Worm (Caenorhabditis elegans) whole organism, late embryonic: ENCODE data around the gene str-238.

ENCODE experiments used
- C38D4.7 ChIP-seq: fragments of 200-800 bp; sonication (Bioruptor generic); optimal IDR thresholded peaks from 2 replicates; lab custom pipeline; 2018; ENCODE audit warnings: mild to moderate bottlenecking, missing genetic modification characterization, moderate library complexity, missing compliant biosample characterization
- F13H6.1 ChIP-seq: sonication (generic microtip); optimal IDR thresholded peaks from 2 replicates; lab custom pipeline; 2016; ENCODE audit warnings: missing genetic modification characterization, missing compliant biosample characterization
- K02D7.2 ChIP-seq: sonication (generic microtip); optimal IDR thresholded peaks from 2 replicates; lab custom pipeline; 2017; ENCODE audit warnings: mild to moderate bottlenecking, missing genetic modification characterization, missing compliant biosample characterization
- K09A11.1 ChIP-seq: sonication (generic microtip); optimal IDR thresholded peaks from 2 replicates; lab custom pipeline; 2017; ENCODE audit warnings: antibody characterized with exemption, mild to moderate bottlenecking, missing genetic modification characterization, missing compliant biosample characterization; ENCODE audit not compliant: insufficient read depth
- Y22D7AL.16 ChIP-seq: sonication (generic microtip); optimal IDR thresholded peaks from 2 replicates; lab custom pipeline; 2016; ENCODE audit warnings: missing genetic modification characterization, missing compliant biosample characterization
- ahr-1 ChIP-seq: sonication (generic microtip); optimal IDR thresholded peaks from 2 replicates; lab custom pipeline; 2016; ENCODE audit warnings: missing genetic modification characterization, missing compliant biosample characterization
- ceh-18 ChIP-seq: sonication (generic microtip); optimal IDR thresholded peaks from 2 replicates; lab custom pipeline; 2016; ENCODE audit warnings: missing genetic modification characterization, missing compliant biosample characterization
- ceh-19 ChIP-seq: fragments of 200-800 bp; sonication (Bioruptor generic); optimal IDR thresholded peaks from 2 replicates; lab custom pipeline; 2018; ENCODE audit warnings: mild to moderate bottlenecking, missing genetic modification characterization, missing compliant biosample characterization
- ceh-24 ChIP-seq: sonication (generic microtip); optimal IDR thresholded peaks from 2 replicates; lab custom pipeline; 2016; ENCODE audit warnings: mild to moderate bottlenecking, missing genetic modification characterization, missing compliant biosample characterization
- ceh-31 ChIP-seq: sonication (generic microtip); optimal IDR thresholded peaks from 2 replicates; lab custom pipeline; 2016; ENCODE audit warnings: missing genetic modification characterization, missing compliant biosample characterization
- ceh-34 ChIP-seq: sonication (generic microtip); optimal IDR thresholded peaks from 2 replicates; lab custom pipeline; 2016; ENCODE audit warnings: mild to moderate bottlenecking, missing genetic modification characterization, missing compliant biosample characterization
- ceh-45 ChIP-seq: fragments of 200-800 bp; sonication (Bioruptor generic); IDR thresholded peaks from 2 replicates; pipeline ENCODE4 v1.3.6; 2022; ENCODE audit warnings: missing genetic modification reagents, missing genetic modification characterization, missing compliant biosample characterization
- ceh-48 ChIP-seq: sonication (generic microtip); optimal IDR thresholded peaks from 2 replicates; lab custom pipeline; 2016; ENCODE audit warnings: missing genetic modification characterization, inconsistent platforms, missing compliant biosample characterization
- ceh-6 ChIP-seq: fragments of 200-800 bp; sonication (Bioruptor generic); optimal IDR thresholded peaks from 2 replicates; lab custom pipeline; 2018; ENCODE audit warnings: mild to moderate bottlenecking, missing genetic modification characterization, missing compliant biosample characterization
- ceh-9 ChIP-seq: sonication (generic microtip); optimal IDR thresholded peaks from 2 replicates; lab custom pipeline; 2016; ENCODE audit warnings: mild to moderate bottlenecking, missing genetic modification characterization, inconsistent platforms, missing compliant biosample characterization
- che-1 ChIP-seq: sonication (generic microtip); optimal IDR thresholded peaks from 2 replicates; lab custom pipeline; 2016; ENCODE audit warnings: mild to moderate bottlenecking, missing genetic modification characterization, missing compliant biosample characterization
- dmd-4 ChIP-seq: sonication (generic microtip); optimal IDR thresholded peaks from 2 replicates; lab custom pipeline; 2016; ENCODE audit warnings: borderline replicate concordance, missing genetic modification characterization, missing compliant biosample characterization
- dve-1 ChIP-seq: sonication (generic microtip); optimal IDR thresholded peaks from 2 replicates; lab custom pipeline; 2017; ENCODE audit warnings: antibody characterized with exemption, mild to moderate bottlenecking, missing genetic modification characterization, missing compliant biosample characterization
- elt-4 ChIP-seq: sonication (generic microtip); optimal IDR thresholded peaks from 2 replicates; lab custom pipeline; 2016; ENCODE audit warnings: missing genetic modification characterization, missing compliant biosample characterization
- fax-1 ChIP-seq: sonication (generic microtip); optimal IDR thresholded peaks from 2 replicates; lab custom pipeline; 2016; ENCODE audit warnings: missing genotype, missing genetic modification characterization, missing compliant biosample characterization
- fkh-6 ChIP-seq: sonication (generic microtip); optimal IDR thresholded peaks from 2 replicates; lab custom pipeline; 2016; ENCODE audit warnings: missing genetic modification characterization, missing compliant biosample characterization
- gmeb-2 ChIP-seq: sonication (generic microtip); optimal IDR thresholded peaks from 2 replicates; lab custom pipeline; 2016; ENCODE audit warnings: missing genetic modification characterization, inconsistent platforms, missing compliant biosample characterization
- hlh-15 ChIP-seq: sonication (generic microtip); optimal IDR thresholded peaks from 2 replicates; lab custom pipeline; 2016; ENCODE audit warnings: missing genetic modification characterization, missing compliant biosample characterization
- hlh-6 ChIP-seq: sonication (generic microtip); optimal IDR thresholded peaks from 2 replicates; lab custom pipeline; 2016; ENCODE audit warnings: missing genotype, missing genetic modification characterization, missing compliant biosample characterization
- lim-6 ChIP-seq: sonication (generic microtip); optimal IDR thresholded peaks from 2 replicates; lab custom pipeline; 2016; ENCODE audit warnings: missing genetic modification characterization, missing compliant biosample characterization
- lin-11 ChIP-seq: fragments of 200-800 bp; sonication (Bioruptor generic); optimal IDR thresholded peaks from 2 replicates; lab custom pipeline; 2018; ENCODE audit warnings: mild to moderate bottlenecking, missing genetic modification characterization, missing compliant biosample characterization
- madf-2 ChIP-seq: sonication (generic microtip); optimal IDR thresholded peaks from 2 replicates; lab custom pipeline; 2017; ENCODE audit warnings: missing genetic modification characterization, missing compliant biosample characterization
- nfya-1 ChIP-seq: sonication (generic microtip); optimal IDR thresholded peaks from 2 replicates; lab custom pipeline; 2017; ENCODE audit warnings: missing genetic modification characterization, mild to moderate bottlenecking, missing compliant biosample characterization, antibody characterized with exemption, moderate library complexity
- nhr-11 ChIP-seq: fragments of 150-350 bp; optimal IDR thresholded peaks from 2 replicates; lab custom pipeline; 2014; ENCODE audit warnings: missing biosample characterization, missing genetic modification characterization
- npax-4 ChIP-seq: sonication (generic microtip); optimal IDR thresholded peaks from 2 replicates; lab custom pipeline; 2016; ENCODE audit warnings: missing genetic modification characterization, missing compliant biosample characterization
- pat-9 ChIP-seq: fragments of 200-800 bp; sonication (Bioruptor generic); optimal IDR thresholded peaks from 2 replicates; lab custom pipeline; 2018; ENCODE audit warnings: mild to moderate bottlenecking, missing genetic modification characterization, moderate library complexity, missing compliant biosample characterization
- pros-1 ChIP-seq: fragments of 150-350 bp; optimal IDR thresholded peaks from 2 replicates; lab custom pipeline; 2014; ENCODE audit warnings: missing biosample characterization, missing genetic modification reagents, missing genetic modification characterization
- ref-2 ChIP-seq: sonication (generic microtip); optimal IDR thresholded peaks from 2 replicates; lab custom pipeline; 2016; ENCODE audit warnings: missing genetic modification characterization, missing compliant biosample characterization
- rnt-1 ChIP-seq: sonication (generic microtip); optimal IDR thresholded peaks from 2 replicates; lab custom pipeline; 2016; ENCODE audit warnings: missing genetic modification characterization, missing compliant biosample characterization
- sdc-2 ChIP-seq: sonication (generic microtip); optimal IDR thresholded peaks from 2 replicates; lab custom pipeline; 2016; ENCODE audit warnings: missing genotype, missing genetic modification characterization, missing compliant biosample characterization
- sox-2 ChIP-seq: fragments of 200-800 bp; sonication (Bioruptor generic); IDR thresholded peaks from 2 replicates; pipeline ENCODE4 v1.3.6; 2022; ENCODE audit warnings: missing genetic modification reagents, missing genetic modification characterization, missing compliant biosample characterization
- sox-4 ChIP-seq: sonication (generic microtip); optimal IDR thresholded peaks from 2 replicates; lab custom pipeline; 2017; ENCODE audit warnings: mild to moderate bottlenecking, missing genetic modification characterization, inconsistent platforms, missing compliant biosample characterization
- tbx-2 ChIP-seq: sonication (generic microtip); optimal IDR thresholded peaks from 2 replicates; lab custom pipeline; 2016; ENCODE audit warnings: missing genetic modification characterization, missing compliant biosample characterization
- tbx-7 ChIP-seq: sonication (generic microtip); optimal IDR thresholded peaks from 2 replicates; lab custom pipeline; 2016; ENCODE audit warnings: missing genotype, missing genetic modification characterization, missing compliant biosample characterization
- unc-3 ChIP-seq, 2 experiments: fragments of 200-800 bp in 1 of 2; sonication (Bioruptor generic) in 1 of 2; sonication (generic microtip) in 1 of 2; conservative IDR thresholded peaks in 1 of 2; optimal IDR thresholded peaks in 1 of 2; 2 replicates each; pipeline versions ENCODE4 v1.3.6 to Lab custom; 2016 to 2022; ENCODE audit warnings: missing compliant biosample characterization in 2 of 2, missing genetic modification characterization in 2 of 2, missing genetic modification reagents in 1 of 2
- unc-42 ChIP-seq: sonication (generic microtip); optimal IDR thresholded peaks from 2 replicates; lab custom pipeline; 2016; ENCODE audit warnings: missing genotype, missing genetic modification characterization, missing compliant biosample characterization
- unc-55 ChIP-seq: sonication (generic microtip); optimal IDR thresholded peaks from 2 replicates; lab custom pipeline; 2017; ENCODE audit warnings: missing biosample characterization, missing genetic modification reagents, missing genetic modification characterization
- zip-5 ChIP-seq: sonication (generic microtip); optimal IDR thresholded peaks from 2 replicates; lab custom pipeline; 2016; ENCODE audit warnings: missing genetic modification characterization, missing compliant biosample characterization
- ztf-16 ChIP-seq: sonication (generic microtip); optimal IDR thresholded peaks from 2 replicates; lab custom pipeline; 2017; ENCODE audit warnings: missing genetic modification characterization, missing compliant biosample characterization

str-238 gene

ce11 chrV:731330-731729 lies 33.5 kb upstream of the str-238 start (continued):
- TF ChIP-seq fkh-6 (tag; lab: Kevin White, UChicago) (no peak), madf-2 (tag; lab: Kevin White, UChicago) (no peak), ceh-31 (tag; lab: Kevin White, UChicago) (no peak), ceh-48 (tag; lab: Kevin White, UChicago) (no peak), hlh-15 (tag; lab: Kevin White, UChicago) (no peak), lin-11 (tag; lab: Kevin White, UChicago) (no peak), ceh-19 (GFP tag; lab: Kevin White, UChicago) (no peak), lim-6 (tag; lab: Kevin White, UChicago) (no peak), sox-4 (tag; lab: Kevin White, UChicago) (no peak), tbx-7 (tag; lab: Kevin White, UChicago) (no peak), gmeb-2 (tag; lab: Kevin White, UChicago) (no peak), elt-4 (tag; lab: Kevin White, UChicago) (no peak), dmd-4 (tag; lab: Kevin White, UChicago) (no peak), C38D4.7 (GFP tag; lab: Kevin White, UChicago) (no peak), unc-42 (tag; lab: Kevin White, UChicago) (no peak), rnt-1 (peak; percentile 88), pros-1 (tag; lab: Kevin White, UChicago) (no peak), ceh-45 (GFP tag; lab: Robert Waterston, UW) (no peak), unc-3 (GFP tag; conservative IDR thresholded peaks at IDR 0.05; lab: Robert Waterston, UW) (no peak), unc-3 (tag; optimal IDR thresholded peaks at IDR 0.05; lab: Kevin White, UChicago) (no peak), pat-9 (tag; lab: Kevin White, UChicago) (no peak), ceh-34 (peak; percentile 22), ceh-24 (tag; lab: Kevin White, UChicago) (no peak), K09A11.1 (tag; lab: Kevin White, UChicago) (no peak), ztf-16 (tag; lab: Kevin White, UChicago) (no peak), unc-55 (GFP tag; lab: Kevin White, UChicago) (peak; percentile 95), nfya-1 (peak; percentile 78), ref-2 (no peak), ceh-9 (tag; lab: Kevin White, UChicago) (no peak), fax-1 (tag; lab: Kevin White, UChicago) (no peak), npax-4 (tag; lab: Kevin White, UChicago) (no peak), sox-2 (GFP tag; lab: Robert Waterston, UW) (no peak), F13H6.1 (tag; lab: Kevin White, UChicago) (peak; percentile 49), nhr-11 (no peak), ahr-1 (tag; lab: Kevin White, UChicago) (no peak)

- no peak for TF ChIP-seq tbx-2 (tag; lab: Kevin White, UChicago)
- no peak for TF ChIP-seq rnt-1
- no peak for TF ChIP-seq hlh-6 (tag; lab: Kevin White, UChicago)
- TF ChIP-seq ceh-48 (tag; lab: Kevin White, UChicago), result no peak
- no peak for TF ChIP-seq madf-2 (tag; lab: Kevin White, UChicago)
- no peak for TF ChIP-seq sdc-2 (tag; lab: Kevin White, UChicago)
- TF ChIP-seq ceh-6 (GFP tag; lab: Kevin White, UChicago), result no peak
- TF ChIP-seq ceh-18 (tag; lab: Kevin White, UChicago), result no peak
- TF ChIP-seq ztf-16 (tag; lab: Kevin White, UChicago), result no peak
- TF ChIP-seq che-1, result no peak
- TF ChIP-seq F13H6.1 (tag; lab: Kevin White, UChicago), result no peak
- TF ChIP-seq dve-1, result no peak
- no peak for TF ChIP-seq Y22D7AL.16 (tag; lab: Kevin White, UChicago)
- no peak for TF ChIP-seq fax-1 (tag; lab: Kevin White, UChicago)
- TF ChIP-seq unc-3 (GFP tag; conservative IDR thresholded peaks at IDR 0.05; lab: Robert Waterston, UW), result no peak
- no peak for TF ChIP-seq unc-3 (tag; optimal IDR thresholded peaks at IDR 0.05; lab: Kevin White, UChicago)
- no peak for TF ChIP-seq zip-5 (tag; lab: Kevin White, UChicago)
- TF ChIP-seq ceh-34, result no peak
- TF ChIP-seq K02D7.2 (tag; lab: Kevin White, UChicago), result no peak
Measured at ce11 chrV:736171-736570, 28.7 kb upstream of the str-238 start, which contains the start of gene srj-25. Gene srj-25, minus strand, starts transcription at chrV:736271.
